Fruit fly (Drosophila melanogaster) whole organism: ENCODE measurements around the gene Trm7-32.

Experiments used
- CG8478 ChIP-seq: fragments of >200 bp; optimal IDR thresholded peaks from 2 replicates; lab custom pipeline; 2018; ENCODE audit warnings: inconsistent platforms
- Dll ChIP-seq: fragments of >200 bp; optimal IDR thresholded peaks from 2 replicates; lab custom pipeline; 2017
- EcR ChIP-seq, 2 experiments: fragments of >200 bp; optimal IDR thresholded peaks; 2 replicates each; lab custom pipeline; 2017; ENCODE audit warnings: missing biosample characterization in 2 of 2, missing genetic modification characterization in 2 of 2, missing genetic modification reagents in 2 of 2
- pan ChIP-seq: fragments of >200 bp; optimal IDR thresholded peaks from 2 replicates; lab custom pipeline; 2017
- psq ChIP-seq: fragments of >200 bp; optimal IDR thresholded peaks from 2 replicates; lab custom pipeline; 2017
- usp ChIP-seq: fragments of >200 bp; optimal IDR thresholded peaks from 2 replicates; lab custom pipeline; 2017; ENCODE audit warnings: missing biosample characterization, missing genetic modification characterization, mixed read lengths

DNA sequence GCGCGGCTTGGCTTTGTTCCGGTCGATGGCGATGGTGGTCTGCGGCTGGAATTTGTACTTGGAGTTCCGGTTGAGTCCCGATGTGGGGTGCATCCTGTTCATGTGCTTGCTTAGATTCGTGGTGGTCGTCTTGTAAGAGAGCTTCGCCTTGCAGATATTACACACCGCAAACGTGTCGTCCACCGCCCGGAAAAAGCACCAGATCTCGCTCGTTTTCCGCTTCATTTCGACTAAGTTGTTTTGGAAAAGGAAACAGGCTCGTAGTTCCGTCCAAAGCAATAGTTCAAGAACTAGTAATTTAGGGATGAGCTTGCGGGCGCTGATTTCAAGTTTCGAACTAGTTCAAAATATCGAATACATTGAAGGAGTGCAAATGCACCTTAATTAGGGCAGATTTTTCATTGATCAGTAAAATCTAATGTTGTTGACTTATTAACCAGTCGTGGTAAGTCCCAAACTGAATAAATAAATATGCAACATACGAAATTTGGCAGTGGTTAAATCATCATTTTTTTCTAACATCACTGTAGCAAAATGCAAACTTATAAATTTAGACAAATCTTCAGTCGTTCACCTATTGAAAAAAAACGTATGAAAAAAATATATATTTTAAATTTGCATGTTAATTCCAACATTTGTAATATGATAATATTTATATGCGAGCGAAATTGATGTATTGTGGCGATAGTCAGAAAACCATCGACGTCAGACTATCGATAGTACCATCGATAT is 2.5 kb downstream of the Trm7-32 start, which contains the start of the genes bdwf and Patr-1:
- TF ChIP-seq usp (GFP tag; lab: Kevin White, UChicago) (no peak), pan (lab: Kevin White, UChicago) (no peak), EcR (GFP tag; optimal IDR thresholded peaks at IDR 0.05; lab: Kevin White, UChicago) (no peak), CG8478 (no peak), Dll (lab: Kevin White, UChicago) (no peak), psq (lab: Kevin White, UChicago) (no peak)
